Worm (Caenorhabditis elegans) whole organism, L2 larva: ENCODE measurements around the gene memi-1.

Source experiments
- F13H6.1 ChIP-seq: sonication (generic microtip); optimal IDR thresholded peaks from 2 replicates; lab custom pipeline; 2016; ENCODE audit warnings: missing genetic modification characterization, missing compliant biosample characterization
- R02D3.7 ChIP-seq: fragments of 150-350 bp; optimal IDR thresholded peaks from 2 replicates; lab custom pipeline; 2014; ENCODE audit warnings: missing biosample characterization, missing genetic modification characterization
- ZK546.5 ChIP-seq: sonication (generic microtip); optimal IDR thresholded peaks from 2 replicates; lab custom pipeline; 2017; ENCODE audit warnings: missing biosample characterization, missing genetic modification characterization
- ama-1 ChIP-seq: fragments of 150-350 bp; optimal IDR thresholded peaks from 2 replicates; lab custom pipeline; 2018; ENCODE audit warnings: inconsistent platforms
- blmp-1 ChIP-seq: sonication (generic microtip); optimal IDR thresholded peaks from 2 replicates; lab custom pipeline; 2017; ENCODE audit warnings: missing genetic modification characterization, mild to moderate bottlenecking, missing compliant biosample characterization, antibody characterized with exemption, moderate library complexity; ENCODE audit not compliant: insufficient read depth
- ceh-16 ChIP-seq: fragments of 150-350 bp; optimal IDR thresholded peaks from 2 replicates; lab custom pipeline; 2014; ENCODE audit warnings: missing biosample characterization, missing genetic modification characterization
- crh-2 ChIP-seq: sonication (generic microtip); optimal IDR thresholded peaks from 2 replicates; lab custom pipeline; 2017; ENCODE audit warnings: missing biosample characterization, missing genetic modification characterization
- elt-3 ChIP-seq: sonication (generic microtip); optimal IDR thresholded peaks from 2 replicates; lab custom pipeline; 2017; ENCODE audit warnings: missing biosample characterization, missing genetic modification characterization
- fos-1 ChIP-seq: fragments of 150-350 bp; optimal IDR thresholded peaks from 2 replicates; lab custom pipeline; 2014; ENCODE audit warnings: missing biosample characterization, missing genetic modification characterization
- gmeb-1 ChIP-seq: fragments of 150-350 bp; optimal IDR thresholded peaks from 2 replicates; lab custom pipeline; 2014; ENCODE audit warnings: missing biosample characterization, missing genetic modification characterization
- lin-11 ChIP-seq: fragments of 150-350 bp; sonication (generic microtip); optimal IDR thresholded peaks from 2 replicates; lab custom pipeline; 2014; ENCODE audit warnings: missing biosample characterization, missing genetic modification characterization, inconsistent platforms, mixed read lengths
- lin-13 ChIP-seq: fragments of 150-350 bp; optimal IDR thresholded peaks from 2 replicates; lab custom pipeline; 2014; ENCODE audit warnings: missing biosample characterization, missing genetic modification reagents, missing genetic modification characterization
- lin-39 ChIP-seq: fragments of 150-350 bp; optimal IDR thresholded peaks from 2 replicates; lab custom pipeline; 2014; ENCODE audit warnings: missing biosample characterization, missing genetic modification reagents, missing genetic modification characterization
- lsy-2 ChIP-seq, 2 experiments: fragments of 150-350 bp in 1 of 2; sonication (generic microtip) in 1 of 2; optimal IDR thresholded peaks; 2 replicates each; lab custom pipeline; 2014 to 2017; ENCODE audit warnings: missing biosample characterization in 2 of 2, missing genetic modification characterization in 2 of 2
- mab-5 ChIP-seq: fragments of 150-350 bp; optimal IDR thresholded peaks from 2 replicates; lab custom pipeline; 2014; ENCODE audit warnings: missing biosample characterization, missing genetic modification characterization
- mbf-1 ChIP-seq: sonication (generic microtip); optimal IDR thresholded peaks from 2 replicates; lab custom pipeline; 2017; ENCODE audit warnings: missing biosample characterization, missing genetic modification characterization
- nhr-10 ChIP-seq: sonication (generic microtip); optimal IDR thresholded peaks from 2 replicates; lab custom pipeline; 2017; ENCODE audit warnings: missing biosample characterization, missing genetic modification characterization
- nhr-12 ChIP-seq: fragments of 150-350 bp; optimal IDR thresholded peaks from 2 replicates; lab custom pipeline; 2014; ENCODE audit warnings: missing biosample characterization, missing genetic modification characterization
- nhr-129 ChIP-seq: fragments of 150-350 bp; optimal IDR thresholded peaks from 2 replicates; lab custom pipeline; 2014; ENCODE audit warnings: missing biosample characterization, missing genetic modification characterization
- nhr-21 ChIP-seq: fragments of 150-350 bp; optimal IDR thresholded peaks from 2 replicates; lab custom pipeline; 2014; ENCODE audit warnings: missing biosample characterization, missing genetic modification characterization
- nhr-237 ChIP-seq: fragments of 150-350 bp; optimal IDR thresholded peaks from 2 replicates; lab custom pipeline; 2014; ENCODE audit warnings: missing biosample characterization, missing genetic modification characterization
- nhr-77 ChIP-seq: fragments of 150-350 bp; optimal IDR thresholded peaks from 2 replicates; lab custom pipeline; 2014; ENCODE audit warnings: missing biosample characterization, missing genetic modification characterization
- peb-1 ChIP-seq: fragments of 150-350 bp; optimal IDR thresholded peaks from 2 replicates; lab custom pipeline; 2014; ENCODE audit warnings: missing biosample characterization, missing genetic modification characterization
- sem-4 ChIP-seq: fragments of 150-350 bp; optimal IDR thresholded peaks from 2 replicates; lab custom pipeline; 2014; ENCODE audit warnings: missing biosample characterization, missing genetic modification reagents, missing genetic modification characterization
- skn-1 ChIP-seq: sonication (generic microtip); optimal IDR thresholded peaks from 2 replicates; lab custom pipeline; 2017; ENCODE audit warnings: missing biosample characterization, missing genetic modification characterization
- sma-3 ChIP-seq: sonication (generic microtip); optimal IDR thresholded peaks from 2 replicates; lab custom pipeline; 2016; ENCODE audit warnings: missing genetic modification reagents, missing genetic modification characterization, missing compliant biosample characterization
- sma-9 ChIP-seq, 2 experiments: fragments of 150-350 bp in 1 of 2; sonication (generic microtip) in 1 of 2; optimal IDR thresholded peaks; 2 replicates each; lab custom pipeline; 2014 to 2016; ENCODE audit warnings: missing genetic modification characterization in 2 of 2, mild to moderate bottlenecking in 1 of 2, missing biosample characterization in 1 of 2, missing compliant biosample characterization in 1 of 2, missing genetic modification reagents in 1 of 2, moderate library complexity in 1 of 2
- unc-39 ChIP-seq: fragments of 150-350 bp; optimal IDR thresholded peaks from 2 replicates; lab custom pipeline; 2014; ENCODE audit warnings: missing biosample characterization, missing genetic modification characterization
- unc-55 ChIP-seq: fragments of 150-350 bp; sonication (generic microtip); optimal IDR thresholded peaks from 3 replicates; lab custom pipeline; 2014; ENCODE audit warnings: missing biosample characterization, missing genetic modification reagents, missing genetic modification characterization
- unc-62 ChIP-seq: fragments of 150-350 bp; optimal IDR thresholded peaks from 2 replicates; lab custom pipeline; 2014; ENCODE audit warnings: missing biosample characterization, missing genetic modification reagents, missing genetic modification characterization
- zag-1 ChIP-seq: fragments of 150-350 bp; optimal IDR thresholded peaks from 2 replicates; lab custom pipeline; 2014; ENCODE audit warnings: missing biosample characterization, missing genetic modification characterization

Gene memi-1

ce11 chrIV:4781123-4781522, 20.9 kb upstream of the memi-1 start:
- TF ChIP-seq unc-55 (GFP tag; lab: Kevin White, UChicago), result peak; percentile 1
- no peak for TF ChIP-seq lin-13 (GFP tag; lab: Kevin White, UChicago)
- TF ChIP-seq unc-39 (tag; lab: Kevin White, UChicago), result no peak
- no peak for TF ChIP-seq nhr-21 (tag; lab: Kevin White, UChicago)
- TF ChIP-seq nhr-129, result peak; percentile 7
- TF ChIP-seq R02D3.7 (tag; lab: Kevin White, UChicago), result no peak
- no peak for TF ChIP-seq nhr-10 (tag; lab: Kevin White, UChicago)
- TF ChIP-seq mbf-1 (tag; lab: Kevin White, UChicago), result no peak
- TF ChIP-seq unc-62, result no peak
- TF ChIP-seq fos-1 (tag; lab: Kevin White, UChicago), result no peak
- no peak for TF ChIP-seq crh-2 (tag; lab: Kevin White, UChicago)
- TF ChIP-seq elt-3 (tag; lab: Kevin White, UChicago), result no peak
- TF ChIP-seq lsy-2 (tag; optimal IDR thresholded peaks at IDR 0.05; lab: Kevin White, UChicago), result no peak
- TF ChIP-seq ZK546.5, result no peak
- no peak for TF ChIP-seq skn-1 (tag; lab: Kevin White, UChicago)
- TF ChIP-seq mab-5 (tag; lab: Kevin White, UChicago), result no peak
- no peak for TF ChIP-seq ceh-16 (tag; lab: Kevin White, UChicago)
- TF ChIP-seq nhr-12 (tag; lab: Kevin White, UChicago), result no peak
- TF ChIP-seq sma-9 (GFP tag; optimal IDR thresholded peaks at IDR 0.05; lab: Kevin White, UChicago), result no peak
- TF ChIP-seq sma-9 (tag; optimal IDR thresholded peaks at IDR 0.05; lab: Kevin White, UChicago), result no peak
- no peak for TF ChIP-seq sma-3 (GFP tag; lab: Kevin White, UChicago)
- TF ChIP-seq F13H6.1, result peak; percentile 50
- TF ChIP-seq lin-11 (tag; lab: Kevin White, UChicago), result no peak
- TF ChIP-seq zag-1, result no peak
- no peak for TF ChIP-seq lin-39 (tag; lab: Kevin White, UChicago)
- no peak for TF ChIP-seq blmp-1
- TF ChIP-seq, all 48 proteins: peak for 3

- TF ChIP-seq sma-9 (GFP tag; optimal IDR thresholded peaks at IDR 0.05; lab: Kevin White, UChicago) (no peak), sma-9 (tag; optimal IDR thresholded peaks at IDR 0.05; lab: Kevin White, UChicago) (no peak), skn-1 (tag; lab: Kevin White, UChicago) (no peak), mab-5 (tag; lab: Kevin White, UChicago) (no peak), lin-39 (tag; lab: Kevin White, UChicago) (no peak), ama-1 (no peak)
These were observed 19.9 kb upstream of the memi-1 start, which contains the start of gene set-15 for ce11 chrIV:4780129-4780528. TSS of gene set-15 (minus strand) at chrIV:4780229.

- TF ChIP-seq mbf-1 (tag; lab: Kevin White, UChicago), result no peak
- no peak for TF ChIP-seq ama-1
- no peak for TF ChIP-seq ceh-16 (tag; lab: Kevin White, UChicago)
These were observed 16.3 kb upstream of the memi-1 start for ce11 chrIV:4776501-4776900.

ce11 chrIV:4776001-4776400, 15.8 kb upstream of the memi-1 start, which contains the start of gene R11E3.19:
TSS of gene R11E3.19 (minus strand) at chrIV:4776101.
- TF ChIP-seq ZK546.5 (no peak), elt-3 (tag; lab: Kevin White, UChicago) (no peak), nhr-77 (tag; lab: Kevin White, UChicago) (no peak), zag-1 (no peak), peb-1 (tag; lab: Kevin White, UChicago) (no peak), nhr-10 (tag; lab: Kevin White, UChicago) (no peak)
- TF ChIP-seq, all 48 proteins: peak for 0

ce11 chrIV:4771792-4772191, 11.6 kb upstream of the memi-1 start, which contains the start of gene R11E3.2:
TSS of gene R11E3.2 (plus strand) at chrIV:4772092.
- TF ChIP-seq lin-13 (GFP tag; lab: Kevin White, UChicago) (no peak), elt-3 (tag; lab: Kevin White, UChicago) (no peak), fos-1 (tag; lab: Kevin White, UChicago) (peak; percentile 29), sem-4 (tag; lab: Kevin White, UChicago) (no peak), sma-3 (GFP tag; lab: Kevin White, UChicago) (no peak), blmp-1 (no peak), gmeb-1 (tag; lab: Kevin White, UChicago) (no peak)

- no peak for TF ChIP-seq ZK546.5
- TF ChIP-seq nhr-237 (tag; lab: Kevin White, UChicago), result no peak
- TF ChIP-seq, all 48 proteins: peak for 0
These were observed 4.2 kb upstream of the memi-1 start, which contains the start of gene npp-26 for ce11 chrIV:4764422-4764821. TSS of gene npp-26 (plus strand) at chrIV:4764722.
